Worm (Caenorhabditis elegans): ENCODE data around the gene tdpo-1.
A peak's percentile ranks its signal among the peaks of the same experiment; 100 is the strongest.

tdpo-1 gene

DNA sequence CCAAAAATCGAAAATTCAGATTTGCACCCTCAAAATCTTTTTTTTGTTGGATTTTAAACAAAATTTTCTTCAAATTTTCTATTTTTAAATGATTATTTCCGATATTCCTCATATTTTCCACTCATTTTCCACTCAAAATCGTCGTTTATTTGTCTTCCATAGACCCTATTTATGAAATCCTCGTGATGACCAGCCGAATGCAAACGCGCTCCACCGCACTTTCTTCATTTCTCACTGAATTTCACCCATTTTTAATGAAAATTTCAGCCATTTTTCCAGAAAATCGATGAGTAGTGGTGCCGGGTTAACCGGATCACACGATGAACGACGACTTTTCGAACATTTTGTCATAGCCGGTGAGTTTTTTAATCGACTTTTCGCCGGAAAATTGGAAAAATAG lies 35.9 kb upstream of the tdpo-1 start, which contains the start of gene denn-4:
Gene denn-4, plus strand, starts transcription at position 280 of the 400 bp plus-strand sequence.
- TF ChIP-seq tbx-2 (tag; optimal IDR thresholded peaks at IDR 0.05) (no peak), nfya-1 (tag; optimal IDR thresholded peaks at IDR 0.05; ENCODE audit: insufficient read depth) (peak; percentile 5), lin-15B (tag; optimal IDR thresholded peaks at IDR 0.05) (peak; percentile 68), pha-4 (tag; optimal IDR thresholded peaks at IDR 0.05) (peak; percentile 44)

DNA sequence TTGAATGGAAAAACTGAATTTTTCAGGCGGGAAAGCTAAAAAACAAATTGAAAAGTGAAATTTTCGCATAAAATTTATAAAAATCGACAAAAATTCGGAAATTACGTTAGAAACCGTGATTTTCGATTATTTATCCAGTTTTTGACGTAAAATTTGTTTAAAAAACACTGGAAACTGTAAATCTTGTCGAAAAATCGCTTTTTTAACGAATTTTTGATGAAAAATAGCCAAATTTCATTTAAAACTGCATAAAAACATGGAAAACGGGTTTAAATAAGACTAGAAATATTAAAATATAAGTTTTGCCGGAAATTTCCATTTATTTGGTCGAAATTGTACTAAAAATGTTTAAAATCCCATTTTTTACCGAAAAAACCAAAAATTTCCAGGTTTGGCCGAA lies 35.5 kb upstream of the tdpo-1 start:
- TF ChIP-seq mdl-1 (tag; optimal IDR thresholded peaks at IDR 0.05): no peak
- no peak for TF ChIP-seq nhr-25 (tag; optimal IDR thresholded peaks at IDR 0.05)
- no peak for TF ChIP-seq ceh-28 (tag; optimal IDR thresholded peaks at IDR 0.05)
- TF ChIP-seq egl-27 (tag; optimal IDR thresholded peaks at IDR 0.05): no peak
- TF ChIP-seq eor-1 (tag; optimal IDR thresholded peaks at IDR 0.05): no peak
- TF ChIP-seq lin-39 (tag; optimal IDR thresholded peaks at IDR 0.05): no peak
- no peak for TF ChIP-seq zag-1 (tag; optimal IDR thresholded peaks at IDR 0.05)
- TF ChIP-seq elt-2 (tag; optimal IDR thresholded peaks at IDR 0.05): no peak

DNA sequence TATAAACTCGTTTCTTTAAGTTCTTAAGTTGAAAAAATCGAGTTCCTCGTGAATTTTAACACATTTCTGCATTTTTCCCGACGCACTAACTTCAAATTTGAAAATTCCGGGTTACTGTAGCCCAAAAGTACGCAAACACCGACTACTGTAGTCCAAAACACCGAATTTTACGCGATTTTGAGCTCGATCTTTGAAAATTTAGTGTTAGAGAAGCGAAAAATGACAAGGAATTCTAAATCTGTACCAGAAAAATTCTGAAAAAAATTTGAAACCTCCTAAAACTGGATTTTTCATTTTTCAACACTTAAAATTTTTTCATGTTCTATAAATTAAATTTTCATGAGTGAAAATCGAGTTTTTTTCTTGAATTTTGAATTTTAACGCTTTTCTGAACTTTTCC lies 14.5 kb upstream of the tdpo-1 start:
- TF ChIP-seq nhr-77 (tag; optimal IDR thresholded peaks at IDR 0.05): no peak
- no peak for TF ChIP-seq nhr-237 (tag; optimal IDR thresholded peaks at IDR 0.05)
- TF ChIP-seq jun-1 (tag; optimal IDR thresholded peaks at IDR 0.05): no peak
- no peak for TF ChIP-seq mml-1 (tag; optimal IDR thresholded peaks at IDR 0.05)
- TF ChIP-seq snpc-4 (tag; optimal IDR thresholded peaks at IDR 0.05): no peak
- TF ChIP-seq eor-1 (tag; optimal IDR thresholded peaks at IDR 0.05): no peak
- no peak for TF ChIP-seq fkh-10 (GFP tag; optimal IDR thresholded peaks at IDR 0.05)
- TF ChIP-seq hmg-11 (tag; optimal IDR thresholded peaks at IDR 0.05): no peak
- no peak for TF ChIP-seq ceh-9 (tag; optimal IDR thresholded peaks at IDR 0.05)
- TF ChIP-seq nhr-28 (tag; optimal IDR thresholded peaks at IDR 0.05): no peak
- no peak for TF ChIP-seq nfya-1 (tag; optimal IDR thresholded peaks at IDR 0.05; ENCODE audit: insufficient read depth)
- TF ChIP-seq fos-1 (tag; optimal IDR thresholded peaks at IDR 0.05): no peak

DNA sequence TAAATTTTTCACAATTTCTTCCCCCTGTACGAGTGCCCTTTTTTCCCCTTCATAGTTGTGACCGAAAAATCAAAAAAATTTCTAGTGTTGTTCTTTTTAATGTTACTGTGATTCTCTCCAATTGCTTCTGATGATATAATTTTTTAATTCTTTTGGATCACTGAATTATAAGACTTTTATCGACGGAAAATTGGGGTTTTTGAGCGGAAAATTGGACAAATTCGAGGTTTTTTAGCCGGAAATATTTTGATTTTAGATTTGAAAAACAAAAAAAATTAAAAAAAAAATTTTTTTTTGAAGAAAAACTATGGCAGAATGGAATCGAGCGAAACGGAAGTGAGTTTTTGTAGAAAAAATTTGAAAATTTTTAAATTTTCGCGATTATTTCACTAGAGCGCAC lies 11.8 kb upstream of the tdpo-1 start, which contains the start of gene tsen-54:
Gene tsen-54, plus strand, starts transcription at position 301 of the 400 bp plus-strand sequence.
- TF ChIP-seq lin-15B (tag; optimal IDR thresholded peaks at IDR 0.05) (no peak), fkh-2 (tag; optimal IDR thresholded peaks at IDR 0.05) (no peak), nhr-237 (tag; optimal IDR thresholded peaks at IDR 0.05) (no peak), ama-1 (optimal IDR thresholded peaks at IDR 0.05) (no peak), sea-2 (GFP tag; optimal IDR thresholded peaks at IDR 0.05) (no peak), ceh-16 (tag; optimal IDR thresholded peaks at IDR 0.05) (no peak), jun-1 (tag; optimal IDR thresholded peaks at IDR 0.05) (no peak), fos-1 (tag; optimal IDR thresholded peaks at IDR 0.05) (no peak), nhr-77 (tag; optimal IDR thresholded peaks at IDR 0.05) (no peak), nfya-1 (tag; optimal IDR thresholded peaks at IDR 0.05; ENCODE audit: insufficient read depth) (no peak), skn-1 (tag; optimal IDR thresholded peaks at IDR 0.05) (no peak), ceh-28 (tag; optimal IDR thresholded peaks at IDR 0.05) (no peak)

DNA sequence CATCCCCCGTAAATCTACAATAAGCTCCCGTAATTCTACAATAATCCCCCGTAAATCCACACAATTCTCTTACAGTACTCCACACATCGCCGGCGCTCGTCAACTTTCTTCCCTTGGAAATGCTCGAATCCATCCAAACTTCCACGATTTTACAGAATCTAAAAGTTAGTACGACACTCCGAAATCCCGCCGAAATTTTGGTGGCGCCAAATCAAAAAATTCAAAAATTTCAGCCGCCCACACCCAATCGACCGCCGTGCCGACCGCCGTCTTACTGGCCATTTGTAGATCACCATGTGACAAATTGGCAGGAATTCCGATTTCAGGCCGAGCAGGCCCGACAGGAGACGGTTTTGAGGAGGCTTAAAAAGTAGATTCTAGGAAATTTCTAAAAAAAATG lies 7.3 kb upstream of the tdpo-1 start:
- TF ChIP-seq nhr-11 (tag; optimal IDR thresholded peaks at IDR 0.05) (no peak), hmg-11 (tag; optimal IDR thresholded peaks at IDR 0.05) (no peak), nhr-76 (tag; optimal IDR thresholded peaks at IDR 0.05) (no peak), jun-1 (tag; optimal IDR thresholded peaks at IDR 0.05) (no peak), lsy-12 (tag; optimal IDR thresholded peaks at IDR 0.05) (no peak), mdl-1 (tag; optimal IDR thresholded peaks at IDR 0.05) (no peak), eor-1 (tag; optimal IDR thresholded peaks at IDR 0.05) (no peak), nhr-77 (tag; optimal IDR thresholded peaks at IDR 0.05) (no peak), lin-15B (tag; optimal IDR thresholded peaks at IDR 0.05) (no peak), ama-1 (optimal IDR thresholded peaks at IDR 0.05) (no peak), egl-5 (tag; optimal IDR thresholded peaks at IDR 0.05) (no peak), ZK546.5 (tag; optimal IDR thresholded peaks at IDR 0.05) (no peak), nhr-25 (tag; optimal IDR thresholded peaks at IDR 0.05) (no peak), mml-1 (tag; optimal IDR thresholded peaks at IDR 0.05) (no peak), tbx-2 (tag; optimal IDR thresholded peaks at IDR 0.05) (no peak)

DNA sequence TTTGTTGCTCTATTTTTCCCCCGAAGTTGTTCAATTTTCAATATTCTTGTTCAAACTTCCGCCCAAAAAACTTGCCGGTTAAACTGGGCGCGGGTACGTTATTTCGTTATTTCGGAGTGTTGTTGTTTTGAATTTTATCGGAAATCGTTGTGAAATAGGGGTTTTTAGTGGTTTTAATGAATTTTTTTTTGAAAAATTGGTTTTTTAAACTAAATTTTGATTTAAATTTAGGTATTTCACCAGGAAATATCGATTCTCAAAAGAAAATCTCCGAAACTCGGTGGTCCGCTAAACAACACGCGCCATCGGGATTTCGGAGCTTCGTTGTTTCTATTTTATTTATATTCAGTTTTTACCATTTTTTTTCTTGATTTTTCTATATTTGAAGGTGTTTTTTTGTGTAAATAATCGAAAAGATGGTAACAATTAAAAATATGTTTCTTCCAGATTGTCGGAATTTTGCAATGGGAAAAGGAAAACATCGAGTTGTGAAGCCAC lies 6.5 kb upstream of the tdpo-1 start, which contains the start of gene F52C12.2:
Gene F52C12.2, plus strand, starts transcription at position 448 of the 498 bp plus-strand sequence.
- TF ChIP-seq pqm-1 (tag; optimal IDR thresholded peaks at IDR 0.05): no peak
- TF ChIP-seq elt-2 (tag; optimal IDR thresholded peaks at IDR 0.05): peak; percentile 13
- TF ChIP-seq hmg-11 (tag; optimal IDR thresholded peaks at IDR 0.05): peak; percentile 52
- TF ChIP-seq nfya-1 (tag; optimal IDR thresholded peaks at IDR 0.05; ENCODE audit: insufficient read depth): peak; percentile 55
- TF ChIP-seq skn-1 (tag; optimal IDR thresholded peaks at IDR 0.05): peak; percentile 56
- no peak for TF ChIP-seq ceh-82 (tag; optimal IDR thresholded peaks at IDR 0.05)
- TF ChIP-seq pha-4 (tag; optimal IDR thresholded peaks at IDR 0.05): peak; percentile 64
- TF ChIP-seq aly-2 (tag; optimal IDR thresholded peaks at IDR 0.05): no peak
- no peak for TF ChIP-seq ztf-11 (tag; optimal IDR thresholded peaks at IDR 0.05)
- TF ChIP-seq eor-1 (tag; optimal IDR thresholded peaks at IDR 0.05): no peak
- TF ChIP-seq nhr-28 (tag; optimal IDR thresholded peaks at IDR 0.05): no peak
- TF ChIP-seq lin-15B (tag; optimal IDR thresholded peaks at IDR 0.05): peak; percentile 67
- no peak for TF ChIP-seq ceh-16 (tag; optimal IDR thresholded peaks at IDR 0.05)
- TF ChIP-seq nhr-23 (tag; optimal IDR thresholded peaks at IDR 0.05): peak; percentile 16
- peak; percentile 2 for TF ChIP-seq R02D3.7 (tag; optimal IDR thresholded peaks at IDR 0.05)

Measured in whole organism, L3 larva.